Worm (Caenorhabditis elegans) whole organism, L3 larva: Measurements from ENCODE around the gene srx-119.

Experiments
- R02D3.7 ChIP-seq: fragments of 150-350 bp; optimal IDR thresholded peaks from 2 replicates; lab custom pipeline; 2014; ENCODE audit warnings: missing biosample characterization, missing genetic modification characterization
- ZK546.5 ChIP-seq: sonication (generic microtip); optimal IDR thresholded peaks from 2 replicates; lab custom pipeline; 2017; ENCODE audit warnings: missing biosample characterization, missing genetic modification characterization
- aly-2 ChIP-seq: fragments of 150-350 bp; optimal IDR thresholded peaks from 2 replicates; lab custom pipeline; 2014; ENCODE audit warnings: missing biosample characterization, missing genetic modification characterization
- ama-1 ChIP-seq: fragments of 150-350 bp; optimal IDR thresholded peaks from 2 replicates; lab custom pipeline; 2018
- ceh-16 ChIP-seq: sonication (generic microtip); optimal IDR thresholded peaks from 2 replicates; lab custom pipeline; 2017; ENCODE audit warnings: missing biosample characterization, missing genetic modification characterization
- ceh-9 ChIP-seq: sonication (generic microtip); optimal IDR thresholded peaks from 2 replicates; lab custom pipeline; 2018; ENCODE audit warnings: missing biosample characterization, missing genetic modification characterization
- elt-1 ChIP-seq: fragments of 150-350 bp; optimal IDR thresholded peaks from 2 replicates; lab custom pipeline; 2014; ENCODE audit warnings: missing biosample characterization, missing genetic modification characterization
- elt-2 ChIP-seq: sonication (generic microtip); optimal IDR thresholded peaks from 2 replicates; lab custom pipeline; 2016; ENCODE audit warnings: missing genetic modification reagents, mild to moderate bottlenecking, missing genetic modification characterization, missing compliant biosample characterization
- elt-3 ChIP-seq, 3 experiments: fragments of 150-350 bp in 1 of 3; sonication (generic microtip) in 2 of 3; optimal IDR thresholded peaks; 2 replicates in 2 of 3; 4 replicates in 1 of 3; lab custom pipeline; 2014 to 2017; ENCODE audit warnings: missing biosample characterization in 3 of 3, missing genetic modification characterization in 3 of 3
- eor-1 ChIP-seq, 2 experiments: fragments of 150-350 bp; optimal IDR thresholded peaks; 2 replicates each; lab custom pipeline; 2014 to 2018; ENCODE audit warnings: missing biosample characterization in 2 of 2, missing genetic modification characterization in 2 of 2
- fkh-10 ChIP-seq: sonication (generic microtip); optimal IDR thresholded peaks from 2 replicates; lab custom pipeline; 2017; ENCODE audit warnings: missing biosample characterization, missing genetic modification reagents, missing genetic modification characterization
- fkh-2 ChIP-seq: fragments of 150-350 bp; optimal IDR thresholded peaks from 2 replicates; lab custom pipeline; 2014; ENCODE audit warnings: missing biosample characterization, missing genetic modification reagents, missing genetic modification characterization
- fos-1 ChIP-seq: fragments of 150-350 bp; optimal IDR thresholded peaks from 2 replicates; lab custom pipeline; 2014; ENCODE audit warnings: missing biosample characterization, missing genetic modification characterization
- jun-1 ChIP-seq: fragments of 150-350 bp; optimal IDR thresholded peaks from 2 replicates; lab custom pipeline; 2014; ENCODE audit warnings: missing biosample characterization, missing genetic modification reagents, missing genetic modification characterization
- lin-15B ChIP-seq: fragments of 150-350 bp; optimal IDR thresholded peaks from 2 replicates; lab custom pipeline; 2014; ENCODE audit warnings: missing biosample characterization, missing genetic modification characterization
- lsy-12 ChIP-seq: sonication (generic microtip); optimal IDR thresholded peaks from 2 replicates; lab custom pipeline; 2016; ENCODE audit warnings: mild to moderate bottlenecking, missing genetic modification characterization, missing compliant biosample characterization
- mdl-1 ChIP-seq: fragments of 150-350 bp; optimal IDR thresholded peaks from 2 replicates; lab custom pipeline; 2014; ENCODE audit warnings: missing biosample characterization, missing genetic modification characterization
- mml-1 ChIP-seq: fragments of 150-350 bp; sonication (generic microtip); optimal IDR thresholded peaks from 3 replicates; lab custom pipeline; 2014; ENCODE audit warnings: missing biosample characterization, missing genetic modification characterization
- nhr-11 ChIP-seq: fragments of 150-350 bp; optimal IDR thresholded peaks from 2 replicates; lab custom pipeline; 2014; ENCODE audit warnings: missing biosample characterization, missing genetic modification characterization
- nhr-12 ChIP-seq: fragments of 150-350 bp; optimal IDR thresholded peaks from 2 replicates; lab custom pipeline; 2014; ENCODE audit warnings: missing biosample characterization, missing genetic modification characterization
- nhr-23 ChIP-seq: fragments of 150-350 bp; optimal IDR thresholded peaks from 2 replicates; lab custom pipeline; 2014; ENCODE audit warnings: missing biosample characterization, missing genetic modification reagents, missing genetic modification characterization
- nhr-28 ChIP-seq: fragments of 150-350 bp; optimal IDR thresholded peaks from 2 replicates; lab custom pipeline; 2014; ENCODE audit warnings: missing biosample characterization, missing genetic modification characterization
- nhr-43 ChIP-seq: sonication (generic microtip); optimal IDR thresholded peaks from 2 replicates; lab custom pipeline; 2016; ENCODE audit warnings: mild to moderate bottlenecking, missing genetic modification characterization, missing compliant biosample characterization; ENCODE audit not compliant: poor library complexity, severe bottlenecking
- nhr-67 ChIP-seq: fragments of 150-350 bp; optimal IDR thresholded peaks from 2 replicates; lab custom pipeline; 2014; ENCODE audit warnings: missing biosample characterization, missing genetic modification characterization
- nhr-76 ChIP-seq: fragments of 150-350 bp; sonication (generic microtip); optimal IDR thresholded peaks from 5 replicates; lab custom pipeline; 2014; ENCODE audit warnings: missing biosample characterization, missing genetic modification characterization
- nhr-77 ChIP-seq: fragments of 150-350 bp; optimal IDR thresholded peaks from 2 replicates; lab custom pipeline; 2014; ENCODE audit warnings: missing biosample characterization, missing genetic modification characterization
- pha-4 ChIP-seq: fragments of 150-350 bp; optimal IDR thresholded peaks from 2 replicates; lab custom pipeline; 2014; ENCODE audit warnings: missing biosample characterization, missing genetic modification reagents, missing genetic modification characterization
- pqm-1 ChIP-seq: fragments of 150-350 bp; optimal IDR thresholded peaks from 2 replicates; lab custom pipeline; 2017; ENCODE audit warnings: missing biosample characterization, missing genetic modification characterization, inconsistent platforms
- sea-2 ChIP-seq: fragments of 150-350 bp; sonication (generic microtip); optimal IDR thresholded peaks from 4 replicates; lab custom pipeline; 2014; ENCODE audit warnings: missing biosample characterization, missing genetic modification reagents, missing genetic modification characterization
- skn-1 ChIP-seq: fragments of 150-350 bp; optimal IDR thresholded peaks from 2 replicates; lab custom pipeline; 2014; ENCODE audit warnings: missing biosample characterization, missing genetic modification characterization
- snpc-4 ChIP-seq: fragments of 150-350 bp; optimal IDR thresholded peaks from 2 replicates; lab custom pipeline; 2014; ENCODE audit warnings: missing biosample characterization, missing genetic modification characterization
- unc-39 ChIP-seq: sonication (generic microtip); optimal IDR thresholded peaks from 4 replicates; lab custom pipeline; 2017; ENCODE audit warnings: missing biosample characterization, missing genetic modification characterization
- unc-62 ChIP-seq: fragments of 150-350 bp; sonication (generic microtip); optimal IDR thresholded peaks from 4 replicates; lab custom pipeline; 2014; ENCODE audit warnings: missing biosample characterization, missing genetic modification reagents, missing genetic modification characterization
- zag-1 ChIP-seq: fragments of 150-350 bp; optimal IDR thresholded peaks from 2 replicates; lab custom pipeline; 2014; ENCODE audit warnings: missing biosample characterization, missing genetic modification characterization
- ztf-11 ChIP-seq: fragments of 150-350 bp; optimal IDR thresholded peaks from 2 replicates; lab custom pipeline; 2014; ENCODE audit warnings: missing biosample characterization, missing genetic modification characterization
- ztf-4 ChIP-seq: fragments of 150-350 bp; optimal IDR thresholded peaks from 2 replicates; lab custom pipeline; 2014; ENCODE audit warnings: missing biosample characterization, missing genetic modification characterization

Gene srx-119

ce11 chrII:12565851-12566250 is 37.8 kb downstream of the srx-119 start, which contains the start of gene F49C5.7:
TSS of gene F49C5.7 (plus strand) at chrII:12566151.
- no peak for TF ChIP-seq elt-2 (tag; lab: Kevin White, UChicago)
- no peak for TF ChIP-seq elt-3 (tag; optimal IDR thresholded peaks at IDR 0.05; lab: Kevin White, UChicago)
- no peak for TF ChIP-seq nhr-76 (tag; lab: Kevin White, UChicago)
- TF ChIP-seq nhr-43 (tag; lab: Kevin White, UChicago), result no peak
- TF ChIP-seq mml-1 (tag; lab: Kevin White, UChicago), result no peak
- TF ChIP-seq ceh-9 (tag; lab: Kevin White, UChicago), result no peak
- no peak for TF ChIP-seq unc-39 (tag; lab: Kevin White, UChicago)
- no peak for TF ChIP-seq pqm-1 (tag; lab: Kevin White, UChicago)
- no peak for TF ChIP-seq aly-2 (tag; lab: Kevin White, UChicago)
- TF ChIP-seq nhr-12, result no peak
- TF ChIP-seq nhr-28 (tag; lab: Kevin White, UChicago), result no peak
- no peak for TF ChIP-seq nhr-11
- no peak for TF ChIP-seq eor-1 (tag; optimal IDR thresholded peaks at IDR 0.05; lab: Kevin White, UChicago)
- TF ChIP-seq ZK546.5 (tag; lab: Kevin White, UChicago), result no peak
- TF ChIP-seq skn-1 (tag; lab: Kevin White, UChicago), result no peak
- no peak for TF ChIP-seq fkh-10 (GFP tag; lab: Kevin White, UChicago)
- TF ChIP-seq ztf-11 (tag; lab: Kevin White, UChicago), result no peak

ce11 chrII:12570523-12570922 is 42.5 kb downstream of the srx-119 start, which contains the start of gene Y38E10A.1:
TSS of gene Y38E10A.1 (minus strand) at chrII:12570623.
- no peak for TF ChIP-seq lin-15B (tag; lab: Kevin White, UChicago)
- no peak for TF ChIP-seq unc-62 (GFP tag; lab: Kevin White, UChicago)
- TF ChIP-seq ztf-11 (tag; lab: Kevin White, UChicago), result no peak
- no peak for TF ChIP-seq mdl-1 (tag; lab: Kevin White, UChicago)
- no peak for TF ChIP-seq nhr-67 (tag; lab: Kevin White, UChicago)
- no peak for TF ChIP-seq sea-2 (GFP tag; lab: Kevin White, UChicago)
- TF ChIP-seq elt-2 (tag; lab: Kevin White, UChicago), result no peak
- no peak for TF ChIP-seq nhr-28 (tag; lab: Kevin White, UChicago)
- TF ChIP-seq nhr-23 (tag; lab: Kevin White, UChicago), result no peak
- TF ChIP-seq aly-2 (tag; lab: Kevin White, UChicago), result no peak
- no peak for TF ChIP-seq ceh-9 (tag; lab: Kevin White, UChicago)
- no peak for TF ChIP-seq nhr-12
- no peak for TF ChIP-seq jun-1 (tag; lab: Kevin White, UChicago)
- TF ChIP-seq fkh-2, result no peak
- TF ChIP-seq ztf-4 (tag; lab: Kevin White, UChicago), result no peak
- TF ChIP-seq snpc-4 (tag; lab: Kevin White, UChicago), result no peak
- no peak for TF ChIP-seq nhr-43 (tag; lab: Kevin White, UChicago)
- no peak for TF ChIP-seq elt-1 (tag; lab: Kevin White, UChicago)
- no peak for TF ChIP-seq ama-1 (lab: Kevin White, UChicago)
- no peak for TF ChIP-seq ZK546.5 (tag; lab: Kevin White, UChicago)

- no peak for TF ChIP-seq ama-1 (lab: Kevin White, UChicago)
Measured at ce11 chrII:12572760-12573159, 44.7 kb downstream of the srx-119 start, which contains the start of gene Y38E10A.35. TSS of gene Y38E10A.35 (minus strand) at chrII:12572860.

- no peak for TF ChIP-seq zag-1
- no peak for TF ChIP-seq pha-4 (tag; lab: Kevin White, UChicago)
- no peak for TF ChIP-seq nhr-11
- TF ChIP-seq lsy-12 (tag; lab: Kevin White, UChicago), result no peak
- no peak for TF ChIP-seq elt-2 (tag; lab: Kevin White, UChicago)
- TF ChIP-seq nhr-23 (tag; lab: Kevin White, UChicago), result no peak
- TF ChIP-seq jun-1 (tag; lab: Kevin White, UChicago), result no peak
- TF ChIP-seq fos-1 (tag; lab: Kevin White, UChicago), result no peak
- no peak for TF ChIP-seq nhr-77 (tag; lab: Kevin White, UChicago)
- TF ChIP-seq R02D3.7 (tag; lab: Kevin White, UChicago), result no peak
- no peak for TF ChIP-seq ztf-11 (tag; lab: Kevin White, UChicago)
- no peak for TF ChIP-seq ceh-16
- TF ChIP-seq snpc-4 (tag; lab: Kevin White, UChicago), result no peak
- TF ChIP-seq aly-2 (tag; lab: Kevin White, UChicago), result no peak
- no peak for TF ChIP-seq skn-1 (tag; lab: Kevin White, UChicago)
- no peak for TF ChIP-seq unc-62 (GFP tag; lab: Kevin White, UChicago)
- TF ChIP-seq nhr-12, result no peak
Measured at ce11 chrII:12573541-12573940, 45.5 kb downstream of the srx-119 start, which contains the start of gene Y38E10A.2. TSS of gene Y38E10A.2 (minus strand) at chrII:12573641.
